Fruit fly (Drosophila melanogaster) whole organism, pupa: ENCODE results near the gene CG4101.

Experiments
- CG12605 ChIP-seq: fragments of 200-800 bp; sonication (Bioruptor generic); IDR thresholded peaks from 2 replicates; pipeline ENCODE4 v1.3.6; 2022; ENCODE audit warnings: missing biosample characterization, missing genetic modification characterization
- CG13204 ChIP-seq: fragments of 200-800 bp; sonication (Bioruptor generic); optimal IDR thresholded peaks from 2 replicates; lab custom pipeline; 2018; ENCODE audit warnings: missing biosample characterization, mild to moderate bottlenecking, missing genetic modification characterization, moderate library complexity
- CG15710 ChIP-seq: fragments of 200-800 bp; sonication (Bioruptor generic); optimal IDR thresholded peaks from 2 replicates; lab custom pipeline; 2018; ENCODE audit warnings: missing biosample characterization, mild to moderate bottlenecking, missing genetic modification characterization, moderate library complexity
- CG32121 ChIP-seq: fragments of 200-800 bp; sonication (Bioruptor generic); IDR thresholded peaks from 2 replicates; pipeline ENCODE4 v1.3.6; 2022; ENCODE audit warnings: missing biosample characterization, missing genetic modification characterization
- CG4496 ChIP-seq: fragments of 200-800 bp; sonication (Bioruptor generic); IDR thresholded peaks from 3 replicates; pipeline ENCODE4 v1.3.6; 2022; ENCODE audit warnings: missing biosample characterization, missing genetic modification characterization
- CG8159 ChIP-seq: fragments of 200-800 bp; sonication (Bioruptor generic); optimal IDR thresholded peaks from 3 replicates; lab custom pipeline; 2018; ENCODE audit warnings: missing biosample characterization, mild to moderate bottlenecking, missing genetic modification characterization, moderate library complexity
- CG9948 ChIP-seq: fragments of 200-800 bp; sonication (Bioruptor generic); optimal IDR thresholded peaks from 2 replicates; lab custom pipeline; 2018; ENCODE audit warnings: missing biosample characterization, mild to moderate bottlenecking, missing genetic modification characterization, moderate library complexity
- EcR ChIP-seq: fragments of 200-800 bp; sonication (Bioruptor generic); optimal IDR thresholded peaks from 3 replicates; lab custom pipeline; 2019; ENCODE audit warnings: missing biosample characterization, missing genetic modification characterization, mild to moderate bottlenecking, moderate library complexity, missing genetic modification reagents
- Pif1B ChIP-seq: fragments of 200-800 bp; sonication (Bioruptor generic); optimal IDR thresholded peaks from 3 replicates; lab custom pipeline; 2016; ENCODE audit warnings: missing biosample characterization, missing genetic modification characterization
- Snoo ChIP-seq: fragments of 200-800 bp; sonication (Bioruptor generic); optimal IDR thresholded peaks from 3 replicates; lab custom pipeline; 2017; ENCODE audit warnings: missing biosample characterization, mild to moderate bottlenecking, missing genetic modification characterization, inconsistent platforms
- gl ChIP-seq: fragments of 200-800 bp; sonication (Bioruptor generic); optimal IDR thresholded peaks from 2 replicates; lab custom pipeline; 2018; ENCODE audit warnings: missing biosample characterization, mild to moderate bottlenecking, missing genetic modification characterization

DNA sequence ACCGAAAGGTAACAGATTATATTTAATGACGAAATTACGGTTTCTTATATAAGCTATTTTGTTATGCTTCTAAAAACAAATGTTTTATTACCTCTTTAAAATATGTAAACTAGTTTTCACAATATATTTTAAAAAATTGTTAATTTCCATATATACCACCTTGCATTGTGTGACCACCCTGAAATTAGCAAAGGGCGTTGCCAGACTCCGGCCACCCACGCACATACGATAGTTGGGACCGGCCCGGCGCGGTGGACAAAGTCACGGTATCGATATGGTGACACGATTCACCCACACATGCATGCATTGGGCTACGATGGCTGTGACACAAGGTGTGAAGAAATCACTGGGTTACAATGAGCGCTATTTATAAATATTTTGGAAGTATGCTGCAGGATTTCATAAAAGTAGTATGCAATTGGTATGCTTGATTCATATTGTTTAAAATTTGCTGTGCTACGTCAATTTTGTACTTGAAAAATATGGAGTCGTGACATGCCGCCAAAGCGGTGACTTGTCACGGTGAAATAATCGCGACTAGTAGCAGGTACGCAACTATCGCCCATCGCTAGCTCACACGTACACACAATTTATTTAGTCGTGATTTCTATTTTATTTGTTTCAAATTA, 24.2 kb upstream of the CG4101 start:
- TF ChIP-seq CG12605 (peak; percentile 49; the same call in 1 of the 2 replicates), EcR (no peak), gl (tag; lab: Kevin White, UChicago) (no peak), CG32121 (GFP tag; lab: Robert Waterston, UW) (peak; percentile 60), Snoo (tag; lab: Kevin White, UChicago) (peak; percentile 8), CG4496 (peak; percentile 73; the same call in 2 of the 3 replicates), CG8159 (tag; lab: Kevin White, UChicago) (peak; percentile 45), CG15710 (tag; lab: Kevin White, UChicago) (peak; percentile 45), Pif1B (GFP tag; lab: Kevin White, UChicago) (no peak), CG13204 (GFP tag; lab: Kevin White, UChicago) (no peak), CG9948 (no peak)
